Worm (Caenorhabditis elegans): ENCODE data around the gene mbk-1.

DNA sequence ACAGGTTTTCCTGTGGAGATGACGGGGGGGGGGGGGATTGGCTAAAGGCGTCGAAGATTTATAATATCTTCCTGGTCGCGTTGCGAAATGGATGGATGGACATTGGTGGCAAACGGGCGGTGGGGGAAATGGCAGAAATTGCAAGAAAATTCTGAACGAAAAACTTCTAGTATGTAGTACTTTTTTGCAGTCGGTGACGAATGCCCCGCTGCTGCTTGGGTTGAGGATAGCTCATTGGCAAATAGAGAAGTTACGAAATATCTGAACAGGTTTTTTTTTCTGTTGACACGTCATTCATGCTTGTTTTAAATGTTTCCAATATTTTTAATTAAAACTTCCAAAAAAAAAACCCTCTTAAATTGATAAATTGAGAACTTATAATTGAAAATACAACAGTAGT is 4.8 kb downstream of the mbk-1 start:
- TF ChIP-seq dao-5 (tag; optimal IDR thresholded peaks at IDR 0.05) = no peak
- TF ChIP-seq W03F9.2 (tag; optimal IDR thresholded peaks at IDR 0.05) = no peak
- no peak for TF ChIP-seq him-1 (tag; optimal IDR thresholded peaks at IDR 0.05)
